Fruit fly (Drosophila melanogaster) whole organism, wandering third instar larva: Measurements from ENCODE around the gene Obp22a.

Experiments used
- Abd-B ChIP-seq: fragments of >200 bp; optimal IDR thresholded peaks from 2 replicates; lab custom pipeline; 2017; ENCODE audit warnings: missing biosample characterization, missing genetic modification characterization
- CG32264 ChIP-seq: fragments of 200-800 bp; sonication (Bioruptor generic); optimal IDR thresholded peaks from 2 replicates; lab custom pipeline; 2016; ENCODE audit warnings: missing biosample characterization, missing genetic modification characterization
- CG9705 ChIP-seq: fragments of 200-800 bp; sonication (Bioruptor generic); optimal IDR thresholded peaks from 2 replicates; lab custom pipeline; 2018; ENCODE audit warnings: missing biosample characterization, mild to moderate bottlenecking, missing genetic modification characterization
- CrebA ChIP-seq: fragments of 200-800 bp; sonication (Bioruptor generic); optimal IDR thresholded peaks from 2 replicates; lab custom pipeline; 2016; ENCODE audit warnings: missing biosample characterization, mild to moderate bottlenecking, missing genetic modification characterization, borderline replicate concordance
- Dfd ChIP-seq: fragments of >200 bp; optimal IDR thresholded peaks from 2 replicates; lab custom pipeline; 2017; ENCODE audit warnings: missing biosample characterization, missing genetic modification characterization
- Dif ChIP-seq: fragments of 200-275, 200-300 bp; sonication (Bioruptor generic); optimal IDR thresholded peaks from 2 replicates; lab custom pipeline; 2018; ENCODE audit warnings: missing biosample characterization, missing genetic modification characterization; ENCODE audit not compliant: partially characterized antibody
- HLH106 ChIP-seq: fragments of 200-800 bp; optimal IDR thresholded peaks from 3 replicates; lab custom pipeline; 2019; ENCODE audit warnings: missing biosample characterization, mild to moderate bottlenecking, missing genetic modification characterization, moderate library complexity
- Hnf4 ChIP-seq: fragments of 200-800 bp; sonication (Bioruptor generic); optimal IDR thresholded peaks from 2 replicates; lab custom pipeline; 2016; ENCODE audit warnings: missing biosample characterization, mild to moderate bottlenecking, missing genetic modification characterization
- Hr78 ChIP-seq: fragments of >200 bp; optimal IDR thresholded peaks from 2 replicates; lab custom pipeline; 2017; ENCODE audit warnings: missing biosample characterization, missing genetic modification characterization
- Hr83 ChIP-seq: fragments of 200-300 bp; sonication (Bioruptor generic); optimal IDR thresholded peaks from 2 replicates; lab custom pipeline; 2016; ENCODE audit warnings: missing biosample characterization, mild to moderate bottlenecking, missing genetic modification characterization, moderate library complexity; ENCODE audit not compliant: poor library complexity, severe bottlenecking
- Mio ChIP-seq: sonication (Bioruptor generic); optimal IDR thresholded peaks from 2 replicates; lab custom pipeline; 2016; ENCODE audit warnings: missing biosample characterization, missing genetic modification characterization
- Myc ChIP-seq: fragments of >200 bp; optimal IDR thresholded peaks from 2 replicates; lab custom pipeline; 2017
- N ChIP-seq: fragments of >200 bp; optimal IDR thresholded peaks from 2 replicates; lab custom pipeline; 2018; ENCODE audit warnings: missing biosample characterization, missing external identifiers, missing genetic modification characterization
- OdsH ChIP-seq: fragments of 200-800 bp; sonication (Bioruptor generic); optimal IDR thresholded peaks from 2 replicates; lab custom pipeline; 2016; ENCODE audit warnings: missing biosample characterization, mild to moderate bottlenecking, missing genetic modification characterization
- Rel ChIP-seq, 2 experiments: fragments of 200-800 bp; sonication (Bioruptor generic) in 1 of 2; optimal IDR thresholded peaks; 2 replicates in 1 of 2; 3 replicates in 1 of 2; lab custom pipeline; 2016 to 2019; ENCODE audit warnings: mild to moderate bottlenecking in 2 of 2, missing biosample characterization in 2 of 2, missing genetic modification characterization in 2 of 2, moderate library complexity in 1 of 2
- Sp1 ChIP-seq: fragments of 200-800 bp; sonication (Bioruptor generic); optimal IDR thresholded peaks from 3 replicates; lab custom pipeline; 2019; ENCODE audit warnings: missing biosample characterization, mild to moderate bottlenecking, missing genetic modification characterization, moderate library complexity
- Vsx2 ChIP-seq: fragments of 200-300, 225-300 bp; sonication (Bioruptor generic); optimal IDR thresholded peaks from 2 replicates; lab custom pipeline; 2018; ENCODE audit warnings: missing biosample characterization, missing genetic modification characterization; ENCODE audit not compliant: partially characterized antibody
- br ChIP-seq: fragments of 200-800 bp; sonication (Bioruptor generic); optimal IDR thresholded peaks from 2 replicates; lab custom pipeline; 2016; ENCODE audit warnings: missing biosample characterization, missing genetic modification characterization
- dl ChIP-seq, 2 experiments: fragments of 175-275, 200-275 bp in 1 of 2; fragments of 200-275 bp in 1 of 2; sonication (Bioruptor generic); optimal IDR thresholded peaks; lab custom pipeline; 2018; ENCODE audit warnings: mild to moderate bottlenecking in 2 of 2, missing biosample characterization in 2 of 2, missing genetic modification characterization in 2 of 2, moderate library complexity in 2 of 2; ENCODE audit not compliant: partially characterized antibody in 2 of 2, insufficient read depth in 1 of 2
- dmrt93B ChIP-seq: fragments of 200-800 bp; sonication (Bioruptor generic); optimal IDR thresholded peaks from 2 replicates; lab custom pipeline; 2018; ENCODE audit warnings: missing biosample characterization, mild to moderate bottlenecking, missing genetic modification characterization
- dsf ChIP-seq: sonication (Bioruptor generic); optimal IDR thresholded peaks from 2 replicates; lab custom pipeline; 2016; ENCODE audit warnings: missing biosample characterization, missing genetic modification characterization, borderline replicate concordance
- ey ChIP-seq: fragments of 200-800 bp; sonication (Bioruptor generic); optimal IDR thresholded peaks from 2 replicates; lab custom pipeline; 2016; ENCODE audit warnings: missing biosample characterization, missing genetic modification characterization
- foxo ChIP-seq, 2 experiments: fragments of 200-800 bp; sonication (Bioruptor generic); optimal IDR thresholded peaks; 2 replicates in 1 of 2; 3 replicates in 1 of 2; lab custom pipeline; 2016 to 2017; ENCODE audit warnings: missing biosample characterization in 2 of 2, missing genetic modification characterization in 2 of 2
- fru ChIP-seq: fragments of 200-800 bp; sonication (Bioruptor generic); optimal IDR thresholded peaks from 3 replicates; lab custom pipeline; 2016; ENCODE audit warnings: missing biosample characterization, mild to moderate bottlenecking, missing genetic modification characterization
- h ChIP-seq: fragments of 200-800 bp; sonication (Bioruptor generic); optimal IDR thresholded peaks from 3 replicates; lab custom pipeline; 2016; ENCODE audit warnings: missing biosample characterization, mild to moderate bottlenecking, missing genetic modification characterization
- jim ChIP-seq: fragments of 175-275, 200-325 bp; sonication (Bioruptor generic); optimal IDR thresholded peaks from 2 replicates; lab custom pipeline; 2016; ENCODE audit warnings: missing biosample characterization, mild to moderate bottlenecking, missing genetic modification characterization
- pan ChIP-seq: fragments of >200 bp; optimal IDR thresholded peaks from 2 replicates; lab custom pipeline; 2017
- psq ChIP-seq: fragments of 200-800 bp; sonication (Bioruptor generic); optimal IDR thresholded peaks from 3 replicates; lab custom pipeline; 2017; ENCODE audit warnings: missing biosample characterization, mild to moderate bottlenecking, missing genetic modification characterization, moderate library complexity
- rgr ChIP-seq: fragments of 200-800 bp; sonication (Bioruptor generic); optimal IDR thresholded peaks from 3 replicates; lab custom pipeline; 2016; ENCODE audit warnings: missing biosample characterization, mild to moderate bottlenecking, missing genetic modification characterization
- sage ChIP-seq: fragments of 200-800 bp; sonication (Bioruptor generic); optimal IDR thresholded peaks from 2 replicates; lab custom pipeline; 2016; ENCODE audit warnings: missing biosample characterization, mild to moderate bottlenecking, missing genetic modification characterization
- sv ChIP-seq: fragments of 200-800 bp; sonication (Bioruptor generic); optimal IDR thresholded peaks from 3 replicates; lab custom pipeline; 2016; ENCODE audit warnings: missing biosample characterization, missing genetic modification characterization
- tai ChIP-seq: sonication (Bioruptor generic); optimal IDR thresholded peaks from 2 replicates; lab custom pipeline; 2016; ENCODE audit warnings: missing biosample characterization, missing genetic modification characterization
- woc ChIP-seq: sonication (Bioruptor generic); optimal IDR thresholded peaks from 2 replicates; lab custom pipeline; 2016; ENCODE audit warnings: missing biosample characterization, mild to moderate bottlenecking, missing genetic modification characterization

Obp22a gene

DNA sequence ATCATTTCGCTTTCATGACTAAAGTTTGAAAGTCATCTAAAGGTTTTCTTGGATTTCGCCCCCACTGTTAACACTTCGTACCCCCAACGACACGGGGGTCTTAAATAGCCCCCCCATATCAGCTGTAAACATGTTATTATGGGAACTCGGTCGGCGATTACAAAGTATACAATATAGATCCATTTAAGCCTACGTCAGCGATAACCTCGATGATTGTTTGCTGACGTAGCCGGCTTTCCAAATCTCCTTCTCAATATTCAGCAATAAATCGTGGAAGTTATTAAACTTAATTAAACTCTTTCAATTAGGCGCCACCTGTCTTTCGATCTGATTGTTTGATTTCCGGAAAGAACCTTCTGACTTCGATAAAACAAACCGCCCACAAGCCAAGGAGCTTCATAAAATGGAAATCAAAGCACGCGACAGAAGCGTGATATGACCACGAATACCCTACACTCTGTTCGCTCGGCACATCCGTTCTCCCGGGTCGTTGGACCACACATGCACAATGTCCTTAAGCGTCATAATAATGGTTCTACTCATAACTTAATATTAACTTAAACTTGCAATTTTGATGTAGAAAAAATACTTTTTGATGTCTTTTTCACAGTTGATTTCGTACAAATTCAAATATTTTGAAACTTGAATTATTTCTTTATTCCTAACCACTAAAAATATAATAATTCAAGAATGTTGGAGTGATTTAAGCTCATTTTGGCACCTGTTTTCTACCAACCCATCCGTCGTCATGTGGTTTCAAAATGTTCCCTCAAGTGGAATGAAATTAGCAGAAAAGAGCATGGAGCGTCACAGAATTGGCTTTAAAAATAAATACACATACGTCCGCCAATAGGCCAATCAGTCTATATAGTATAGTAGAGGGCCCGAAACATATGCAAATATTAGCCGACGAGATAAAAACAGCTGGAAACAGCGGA lies 5.3 kb downstream of the Obp22a start:
- TF ChIP-seq h (GFP tag; lab: Kevin White, UChicago) (peak; percentile 79), Dfd (GFP tag; lab: Kevin White, UChicago) (no peak), OdsH (GFP tag; lab: Kevin White, UChicago) (peak; percentile 67), sage (GFP tag; lab: Kevin White, UChicago) (no peak), psq (GFP tag; lab: Kevin White, UChicago) (peak; percentile 16), pan (lab: Kevin White, UChicago) (no peak), Rel (GFP tag; optimal IDR thresholded peaks at IDR 0.05; lab: Kevin White, UChicago) (no peak), Rel (tag; optimal IDR thresholded peaks at IDR 0.05; lab: Kevin White, UChicago) (peak; percentile 61), Hr78 (GFP tag; lab: Kevin White, UChicago) (no peak), tai (no peak), jim (no peak), N (no peak), Hr83 (GFP tag; lab: Kevin White, UChicago) (peak; percentile 63), fru (GFP tag; lab: Kevin White, UChicago) (peak; percentile 78), CG9705 (GFP tag; lab: Kevin White, UChicago) (peak; percentile 27), Sp1 (GFP tag; lab: Kevin White, UChicago) (peak; percentile 69), woc (GFP tag; lab: Kevin White, UChicago) (peak; percentile 72), sv (GFP tag; lab: Kevin White, UChicago) (peak; percentile 34), rgr (peak; percentile 70), dmrt93B (GFP tag; lab: Kevin White, UChicago) (peak; percentile 19), ey (GFP tag; lab: Kevin White, UChicago) (peak; percentile 59), Vsx2 (GFP tag; lab: Kevin White, UChicago) (no peak), dl (GFP tag; optimal IDR thresholded peaks at IDR 0.05; lab: Kevin White, UChicago; ENCODE audit: insufficient read depth in 1 of 2, partially characterized antibody in 2 of 2) (no peak), Myc (lab: Kevin White, UChicago) (no peak), CrebA (GFP tag; lab: Kevin White, UChicago) (no peak), Abd-B (GFP tag; lab: Kevin White, UChicago) (no peak), foxo (GFP tag; optimal IDR thresholded peaks at IDR 0.05; lab: Kevin White, UChicago) (peak in 1 of 2 experiments; percentile 78), dsf (no peak), Mio (GFP tag; lab: Kevin White, UChicago) (peak; percentile 62), HLH106 (peak; percentile 61), CG32264 (GFP tag; lab: Kevin White, UChicago) (no peak), br (GFP tag; lab: Kevin White, UChicago) (peak; percentile 74)

dm6 chr2L:1981726-1982367 lies 10.1 kb downstream of the Obp22a start, which contains the start of gene CG7289:
TSS of gene CG7289 (plus strand) at chr2L:1982217.
- TF ChIP-seq jim (no peak), h (GFP tag; lab: Kevin White, UChicago) (peak; percentile 18), Hr83 (GFP tag; lab: Kevin White, UChicago) (peak; percentile 39), Hnf4 (GFP tag; lab: Kevin White, UChicago) (no peak), sage (GFP tag; lab: Kevin White, UChicago) (peak; percentile 32), ey (GFP tag; lab: Kevin White, UChicago) (no peak), fru (GFP tag; lab: Kevin White, UChicago) (no peak), OdsH (GFP tag; lab: Kevin White, UChicago) (no peak), rgr (peak; percentile 15), pan (lab: Kevin White, UChicago) (no peak), sv (GFP tag; lab: Kevin White, UChicago) (peak; percentile 3), br (GFP tag; lab: Kevin White, UChicago) (peak; percentile 16), psq (GFP tag; lab: Kevin White, UChicago) (no peak), foxo (GFP tag; optimal IDR thresholded peaks at IDR 0.05; lab: Kevin White, UChicago) (peak in 1 of 2 experiments; percentile 33), Rel (GFP tag; optimal IDR thresholded peaks at IDR 0.05; lab: Kevin White, UChicago) (no peak), Rel (tag; optimal IDR thresholded peaks at IDR 0.05; lab: Kevin White, UChicago) (peak; percentile 68), Dif (GFP tag; lab: Kevin White, UChicago) (no peak), woc (GFP tag; lab: Kevin White, UChicago) (no peak), HLH106 (no peak)
- TF ChIP-seq, all 38 proteins: peak for 8
